Fruit fly (Drosophila melanogaster): ENCODE data around the gene CG44153.

The CG44153 gene

DNA sequence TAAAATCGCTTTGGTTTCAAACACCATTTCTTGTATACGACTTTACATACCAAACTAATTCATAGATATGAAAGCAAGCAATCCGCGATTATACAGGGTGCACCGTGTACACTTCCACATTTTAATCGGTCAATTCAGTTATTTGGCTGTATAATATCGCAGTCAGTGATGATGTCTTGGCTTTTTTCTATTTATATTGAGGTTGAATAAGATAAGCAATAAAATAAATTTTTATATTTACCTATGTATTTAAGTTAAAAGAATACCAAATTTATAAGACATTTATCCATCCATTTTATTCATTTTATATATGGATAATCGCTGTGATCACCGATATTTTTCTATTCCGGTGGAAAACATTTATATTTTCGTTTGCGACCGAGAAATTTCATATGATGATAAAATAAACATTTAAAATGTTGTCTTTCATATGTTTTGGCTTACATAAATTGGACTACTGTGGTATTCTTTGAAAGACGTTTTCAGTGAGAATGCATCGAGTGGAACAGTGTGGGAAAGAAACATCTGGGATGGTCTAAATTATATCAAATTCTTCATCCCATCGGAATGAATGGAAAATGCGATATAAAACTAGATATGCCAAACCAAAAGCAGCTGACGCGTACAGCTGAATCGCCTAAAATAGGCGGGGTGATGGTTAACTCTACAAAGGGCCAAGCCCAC is 46.8 kb upstream of the CG44153 start, which contains the start of gene CG5708 (continued):
- peak; percentile 34 for TF ChIP-seq CG12391 (tag; optimal IDR thresholded peaks at IDR 0.05)
- peak; percentile 75; the same call in 2 of the 3 replicates for TF ChIP-seq Opbp (GFP tag; IDR thresholded peaks at IDR 0.05; ENCODE audit: partially characterized antibody)
- TF ChIP-seq CG34376 (GFP tag; optimal IDR thresholded peaks at IDR 0.05), result no peak
- TF ChIP-seq Dll (GFP tag; IDR thresholded peaks at IDR 0.05; ENCODE audit: partially characterized antibody), result peak; percentile 40; the same call in 1 of the 4 replicates
- no peak for TF ChIP-seq CG18599 (GFP tag; optimal IDR thresholded peaks at IDR 0.05)
- peak; percentile 37 for TF ChIP-seq CG2120 (GFP tag; optimal IDR thresholded peaks at IDR 0.05)
- peak; percentile 35 for TF ChIP-seq B-H2 (GFP tag; optimal IDR thresholded peaks at IDR 0.05)
- peak; percentile 40 for TF ChIP-seq gem (tag; optimal IDR thresholded peaks at IDR 0.05)
- TF ChIP-seq dmrt99B (tag; optimal IDR thresholded peaks at IDR 0.05), result no peak
- no peak for TF ChIP-seq Gsc (GFP tag; IDR thresholded peaks at IDR 0.05)
- TF ChIP-seq vnd (GFP tag; IDR thresholded peaks at IDR 0.05; ENCODE audit: partially characterized antibody), result no peak
- no peak for TF ChIP-seq CG14050 (GFP tag; IDR thresholded peaks at IDR 0.05)
- no peak for TF ChIP-seq CG14014 (GFP tag; IDR thresholded peaks at IDR 0.05)
- TF ChIP-seq CG4328 (GFP tag; optimal IDR thresholded peaks at IDR 0.05), result no peak
- peak; percentile 5 for TF ChIP-seq HLH54F (GFP tag; optimal IDR thresholded peaks at IDR 0.05)
- no peak; the same call in 2 of the 3 replicates for TF ChIP-seq ken (GFP tag; IDR thresholded peaks at IDR 0.05)
- peak; percentile 35 for TF ChIP-seq CG17829 (tag; optimal IDR thresholded peaks at IDR 0.05)
- no peak for TF ChIP-seq C15 (GFP tag; IDR thresholded peaks at IDR 0.05)
- peak; percentile 73 for TF ChIP-seq BEAF-32 (GFP tag; optimal IDR thresholded peaks at IDR 0.05)
- no peak for TF ChIP-seq zen (tag; optimal IDR thresholded peaks at IDR 0.05)
- TF ChIP-seq CG18619 (GFP tag; optimal IDR thresholded peaks at IDR 0.05), result no peak
- TF ChIP-seq Mes4 (GFP tag; optimal IDR thresholded peaks at IDR 0.05), result no peak
- no peak for TF ChIP-seq CG8765 (GFP tag; IDR thresholded peaks at IDR 0.05)
- TF ChIP-seq ci (GFP tag; IDR thresholded peaks at IDR 0.05), result no peak; the same call in 2 of the 3 replicates
- no peak for TF ChIP-seq ash1 (GFP tag; optimal IDR thresholded peaks at IDR 0.05)
- peak; percentile 56 for TF ChIP-seq Dref (GFP tag; IDR thresholded peaks at IDR 0.05)
- TF ChIP-seq ftz-f1 (GFP tag; optimal IDR thresholded peaks at IDR 0.05), result no peak
- TF ChIP-seq Hr78 (GFP tag; optimal IDR thresholded peaks at IDR 0.05), result no peak
- peak; percentile 51 for TF ChIP-seq Abd-B (GFP tag; optimal IDR thresholded peaks at IDR 0.05)
- no peak for TF ChIP-seq sna (GFP tag; IDR thresholded peaks at IDR 0.05; ENCODE audit: partially characterized antibody)
- peak; percentile 42 for TF ChIP-seq HmgZ (tag; optimal IDR thresholded peaks at IDR 0.05)
- peak; percentile 47; the same call in 1 of the 2 replicates for TF ChIP-seq unc-4 (GFP tag; IDR thresholded peaks at IDR 0.05; ENCODE audit: partially characterized antibody)
- TF ChIP-seq Asciz (GFP tag; optimal IDR thresholded peaks at IDR 0.05), result no peak
- no peak for TF ChIP-seq CG7963 (GFP tag; IDR thresholded peaks at IDR 0.05; ENCODE audit: partially characterized antibody)
- no peak for TF ChIP-seq toy (GFP tag; IDR thresholded peaks at IDR 0.05)
- TF ChIP-seq Taf1 (GFP tag; IDR thresholded peaks at IDR 0.05), result no peak
- TF ChIP-seq maf-S (GFP tag; optimal IDR thresholded peaks at IDR 0.05), result no peak
- no peak for TF ChIP-seq CG15696 (tag; optimal IDR thresholded peaks at IDR 0.05)
- peak; percentile 59 for TF ChIP-seq Scr (GFP tag; IDR thresholded peaks at IDR 0.05; ENCODE audit: partially characterized antibody)
- peak; percentile 17 for TF ChIP-seq CG13775 (GFP tag; optimal IDR thresholded peaks at IDR 0.05)
- peak; percentile 40 for TF ChIP-seq exex (tag; optimal IDR thresholded peaks at IDR 0.05)
- TF ChIP-seq CG4707 (GFP tag; optimal IDR thresholded peaks at IDR 0.05), result no peak
- no peak for TF ChIP-seq Dek (tag; optimal IDR thresholded peaks at IDR 0.05)
- TF ChIP-seq dimm (GFP tag; IDR thresholded peaks at IDR 0.05), result no peak
- TF ChIP-seq CG11504 (tag; optimal IDR thresholded peaks at IDR 0.05), result no peak
- peak; percentile 57; the same call in 1 of the 2 replicates for TF ChIP-seq inv (GFP tag; IDR thresholded peaks at IDR 0.05; ENCODE audit: partially characterized antibody)
- no peak for TF ChIP-seq corto (GFP tag; optimal IDR thresholded peaks at IDR 0.05)
- TF ChIP-seq YL-1 (GFP tag; optimal IDR thresholded peaks at IDR 0.05), result no peak

All from whole organism, embryonic.